Worm (Caenorhabditis elegans) whole organism, early embryonic: ENCODE measurements around the gene nhr-126.

Experiments used
- F13C5.2 ChIP-seq: sonication (generic microtip); optimal IDR thresholded peaks from 2 replicates; lab custom pipeline; 2017; ENCODE audit warnings: mild to moderate bottlenecking, missing genetic modification characterization, inconsistent platforms, missing compliant biosample characterization
- ama-1 ChIP-seq: fragments of 150-350 bp; optimal IDR thresholded peaks from 2 replicates; lab custom pipeline; 2014
- hnd-1 ChIP-seq: sonication (generic microtip); optimal IDR thresholded peaks from 2 replicates; lab custom pipeline; 2016; ENCODE audit warnings: missing genetic modification characterization, missing compliant biosample characterization
- sea-1 ChIP-seq: fragments of 200-800 bp; sonication (Bioruptor generic); conservative IDR thresholded peaks from 2 replicates; pipeline ENCODE4 v1.3.6; 2022; ENCODE audit warnings: missing genetic modification characterization, missing compliant biosample characterization
- tra-4 ChIP-seq: sonication (generic microtip); optimal IDR thresholded peaks from 2 replicates; lab custom pipeline; 2017; ENCODE audit warnings: missing genetic modification characterization, missing compliant biosample characterization

DNA sequence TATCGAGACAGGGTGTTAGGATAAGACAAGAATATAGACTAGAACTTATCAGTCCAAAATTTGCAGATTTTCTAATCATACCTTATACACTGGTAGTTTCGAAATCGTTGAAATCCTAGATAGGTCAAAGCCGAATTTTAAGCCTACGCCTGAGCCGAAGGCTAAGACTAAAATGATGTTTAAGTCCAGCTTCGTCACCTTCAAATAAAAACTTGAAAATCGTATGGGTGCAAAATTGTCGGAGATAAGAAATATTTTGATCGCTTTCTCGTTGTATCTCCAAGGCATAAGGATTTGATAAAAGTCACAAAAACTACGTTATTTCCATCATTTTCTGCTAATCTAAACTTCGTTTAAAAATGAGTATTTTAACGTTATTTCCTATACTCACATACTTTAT, 31.8 kb downstream of the nhr-126 start, which contains the start of gene F41B5.12:
- TF ChIP-seq hnd-1 (tag; lab: Kevin White, UChicago) (no peak), ama-1 (lab: Kevin White, UChicago) (no peak), sea-1 (no peak), tra-4 (no peak), F13C5.2 (tag; lab: Kevin White, UChicago) (no peak)
